Worm (Caenorhabditis elegans) whole organism, mixed stage, embryonic: Measurements from ENCODE around the gene rpn-7.

ENCODE experiments used
- M03D4.4 ChIP-seq: sonication (generic microtip); optimal IDR thresholded peaks from 2 replicates; lab custom pipeline; 2017; ENCODE audit warnings: mild to moderate bottlenecking, missing genetic modification characterization, missing compliant biosample characterization
- bed-3 ChIP-seq: fragments of 200-800 bp; sonication (Bioruptor generic); optimal IDR thresholded peaks from 3 replicates; lab custom pipeline; 2018; ENCODE audit warnings: mild to moderate bottlenecking, missing genetic modification characterization, moderate library complexity, missing compliant biosample characterization
- ceh-39 ChIP-seq: fragments of 150-350 bp; optimal IDR thresholded peaks from 2 replicates; lab custom pipeline; 2014; ENCODE audit warnings: missing biosample characterization, missing genetic modification characterization
- ceh-43 ChIP-seq: fragments of 200-800 bp; sonication (Bioruptor generic); optimal IDR thresholded peaks from 2 replicates; lab custom pipeline; 2018; ENCODE audit warnings: mild to moderate bottlenecking, missing genetic modification characterization, moderate library complexity, missing compliant biosample characterization
- ces-1 ChIP-seq: fragments of 150-350 bp; optimal IDR thresholded peaks from 2 replicates; lab custom pipeline; 2014; ENCODE audit warnings: missing biosample characterization, missing genetic modification reagents, missing genetic modification characterization
- cnd-1 ChIP-seq: fragments of 200-800 bp; sonication (Bioruptor generic); optimal IDR thresholded peaks from 2 replicates; lab custom pipeline; 2018; ENCODE audit warnings: mild to moderate bottlenecking, missing genetic modification characterization, missing compliant biosample characterization
- drap-1 ChIP-seq: fragments of 200-800 bp; sonication (Bioruptor generic); optimal IDR thresholded peaks from 3 replicates; lab custom pipeline; 2018; ENCODE audit warnings: mild to moderate bottlenecking, missing genetic modification characterization, missing compliant biosample characterization
- elt-1 ChIP-seq: sonication (generic microtip); optimal IDR thresholded peaks from 2 replicates; lab custom pipeline; 2017; ENCODE audit warnings: missing genetic modification characterization, mild to moderate bottlenecking, missing compliant biosample characterization, antibody characterized with exemption, moderate library complexity, borderline replicate concordance; ENCODE audit not compliant: insufficient read depth
- flh-1 ChIP-seq: fragments of 200-800 bp; sonication (Bioruptor generic); optimal IDR thresholded peaks from 2 replicates; lab custom pipeline; 2018; ENCODE audit warnings: mild to moderate bottlenecking, missing genetic modification characterization, moderate library complexity, missing compliant biosample characterization
- ham-2 ChIP-seq: fragments of 200-800 bp; sonication (Bioruptor generic); optimal IDR thresholded peaks from 2 replicates; lab custom pipeline; 2018; ENCODE audit warnings: mild to moderate bottlenecking, missing genetic modification characterization, missing compliant biosample characterization
- hlh-1 ChIP-seq: fragments of 150-350 bp; optimal IDR thresholded peaks from 2 replicates; lab custom pipeline; 2014; ENCODE audit warnings: missing biosample characterization, missing genetic modification reagents, missing genetic modification characterization
- lin-13 ChIP-seq: fragments of 150-350 bp; optimal IDR thresholded peaks from 2 replicates; lab custom pipeline; 2014; ENCODE audit warnings: missing biosample characterization, missing genetic modification characterization
- lsy-2 ChIP-seq: fragments of 150-350 bp; optimal IDR thresholded peaks from 2 replicates; lab custom pipeline; 2014; ENCODE audit warnings: missing biosample characterization, missing genetic modification characterization
- mab-5 ChIP-seq: fragments of 150-350 bp; optimal IDR thresholded peaks from 2 replicates; lab custom pipeline; 2014; ENCODE audit warnings: missing biosample characterization, missing genetic modification characterization
- mls-2 ChIP-seq: sonication (generic microtip); optimal IDR thresholded peaks from 2 replicates; lab custom pipeline; 2016; ENCODE audit warnings: mild to moderate bottlenecking, missing genetic modification characterization, moderate library complexity, missing compliant biosample characterization
- nhr-12 ChIP-seq: fragments of 150-350 bp; optimal IDR thresholded peaks from 2 replicates; lab custom pipeline; 2014; ENCODE audit warnings: missing biosample characterization, missing genetic modification characterization
- nhr-2 ChIP-seq: fragments of 150-350 bp; optimal IDR thresholded peaks from 2 replicates; lab custom pipeline; 2014; ENCODE audit warnings: missing biosample characterization, missing genetic modification characterization
- nhr-237 ChIP-seq: fragments of 150-350 bp; optimal IDR thresholded peaks from 2 replicates; lab custom pipeline; 2014; ENCODE audit warnings: missing biosample characterization, missing genetic modification characterization
- nhr-28 ChIP-seq: fragments of 150-350 bp; optimal IDR thresholded peaks from 2 replicates; lab custom pipeline; 2014; ENCODE audit warnings: missing biosample characterization, missing genetic modification characterization
- nhr-76 ChIP-seq: sonication (generic microtip); optimal IDR thresholded peaks from 2 replicates; lab custom pipeline; 2017; ENCODE audit warnings: missing biosample characterization, missing genetic modification characterization
- sptf-1 ChIP-seq: sonication (generic microtip); optimal IDR thresholded peaks from 2 replicates; lab custom pipeline; 2017; ENCODE audit warnings: mild to moderate bottlenecking, missing genetic modification characterization, moderate library complexity, missing compliant biosample characterization
- tbx-8 ChIP-seq: fragments of 200-800 bp; sonication (Bioruptor generic); optimal IDR thresholded peaks from 2 replicates; lab custom pipeline; 2018; ENCODE audit warnings: mild to moderate bottlenecking, missing genetic modification characterization, moderate library complexity, missing compliant biosample characterization
- unc-120 ChIP-seq: sonication (generic microtip); optimal IDR thresholded peaks from 2 replicates; lab custom pipeline; 2017; ENCODE audit warnings: missing genetic modification characterization, missing compliant biosample characterization; ENCODE audit not compliant: poor library complexity, severe bottlenecking
- unc-39 ChIP-seq: fragments of 150-350 bp; optimal IDR thresholded peaks from 2 replicates; lab custom pipeline; 2014; ENCODE audit warnings: missing biosample characterization, missing genetic modification characterization
- unc-62 ChIP-seq: fragments of 150-350 bp; optimal IDR thresholded peaks from 2 replicates; lab custom pipeline; 2014; ENCODE audit warnings: missing biosample characterization, missing genetic modification reagents, missing genetic modification characterization
- zip-8 ChIP-seq: fragments of 150-350 bp; optimal IDR thresholded peaks from 2 replicates; lab custom pipeline; 2014; ENCODE audit warnings: missing biosample characterization, missing genetic modification characterization
- ztf-11 ChIP-seq: fragments of 150-350 bp; optimal IDR thresholded peaks from 2 replicates; lab custom pipeline; 2014; ENCODE audit warnings: missing biosample characterization, missing genetic modification characterization

The rpn-7 gene

ce11 chrIV:9312827-9313226 is 3.6 kb upstream of the rpn-7 start, which contains the start of gene F49C12.7:
Gene F49C12.7 (minus strand): TSS chrIV:9312927.
- peak; percentile 89 for TF ChIP-seq zip-8 (tag; lab: Kevin White, UChicago)

ce11 chrIV:9318147-9318546 is 1.7 kb downstream of the rpn-7 start:
- TF ChIP-seq mls-2 (tag; lab: Kevin White, UChicago) (no peak), lsy-2 (no peak), unc-62 (GFP tag; lab: Kevin White, UChicago) (no peak), lin-13 (tag; lab: Kevin White, UChicago) (no peak), unc-39 (tag; lab: Kevin White, UChicago) (no peak), ceh-39 (tag; lab: Kevin White, UChicago) (no peak), cnd-1 (tag; lab: Kevin White, UChicago) (no peak), nhr-28 (no peak), ztf-11 (tag; lab: Kevin White, UChicago) (no peak), sptf-1 (tag; lab: Kevin White, UChicago) (no peak), nhr-2 (tag; lab: Kevin White, UChicago) (no peak), elt-1 (tag; lab: Kevin White, UChicago) (no peak), mab-5 (tag; lab: Kevin White, UChicago) (no peak), flh-1 (no peak), bed-3 (GFP tag; lab: Kevin White, UChicago) (no peak), drap-1 (GFP tag; lab: Kevin White, UChicago) (no peak), tbx-8 (GFP tag; lab: Kevin White, UChicago) (no peak), nhr-12 (no peak), nhr-76 (no peak)

- TF ChIP-seq cnd-1 (tag; lab: Kevin White, UChicago): no peak
- no peak for TF ChIP-seq elt-1 (tag; lab: Kevin White, UChicago)
- TF ChIP-seq hlh-1 (tag; lab: Kevin White, UChicago): no peak
- no peak for TF ChIP-seq zip-8 (tag; lab: Kevin White, UChicago)
- TF ChIP-seq M03D4.4 (tag; lab: Kevin White, UChicago): no peak
- TF ChIP-seq lin-13 (tag; lab: Kevin White, UChicago): no peak
- TF ChIP-seq nhr-2 (tag; lab: Kevin White, UChicago): no peak
- no peak for TF ChIP-seq drap-1 (GFP tag; lab: Kevin White, UChicago)
- TF ChIP-seq ztf-11 (tag; lab: Kevin White, UChicago): no peak
- TF ChIP-seq sptf-1 (tag; lab: Kevin White, UChicago): no peak
- no peak for TF ChIP-seq nhr-28
- no peak for TF ChIP-seq ceh-43 (GFP tag; lab: Kevin White, UChicago)
- TF ChIP-seq nhr-12: no peak
- no peak for TF ChIP-seq ceh-39 (tag; lab: Kevin White, UChicago)
Measured at ce11 chrIV:9319080-9319479, 2.6 kb downstream of the rpn-7 start, which contains the start of the genes F49C12.11 and nemt-1. Gene F49C12.11 (plus strand): TSS chrIV:9319380. Gene nemt-1 (minus strand): TSS chrIV:9319439.

- TF ChIP-seq bed-3 (GFP tag; lab: Kevin White, UChicago) (no peak), unc-120 (tag; lab: Kevin White, UChicago) (no peak), ham-2 (GFP tag; lab: Kevin White, UChicago) (no peak), unc-39 (tag; lab: Kevin White, UChicago) (no peak), ces-1 (no peak), lsy-2 (no peak)
Measured at ce11 chrIV:9320023-9320422, 3.6 kb downstream of the rpn-7 start.

ce11 chrIV:9321039-9321851 is 4.8 kb downstream of the rpn-7 start, which contains the start of the genes F49C12.12 and vha-17:
Gene F49C12.12 (minus strand): TSS chrIV:9321089.
Gene vha-17 (plus strand): TSS chrIV:9321801.
- TF ChIP-seq nhr-237 (tag; lab: Kevin White, UChicago) (peak; percentile 10), unc-120 (tag; lab: Kevin White, UChicago) (peak; percentile 1), nhr-12 (no peak), zip-8 (tag; lab: Kevin White, UChicago) (no peak), ceh-39 (tag; lab: Kevin White, UChicago) (peak; percentile 33)
